Worm (Caenorhabditis elegans) whole organism, L2 larva: ENCODE data around the gene Y42H9AR.1.

Experiments used
- ama-1 ChIP-seq: fragments of 150-350 bp; optimal IDR thresholded peaks from 2 replicates; lab custom pipeline; 2018; ENCODE audit warnings: inconsistent platforms
- lin-39 ChIP-seq: fragments of 150-350 bp; optimal IDR thresholded peaks from 2 replicates; lab custom pipeline; 2014; ENCODE audit warnings: missing biosample characterization, missing genetic modification reagents, missing genetic modification characterization
- nhr-25 ChIP-seq: fragments of 150-350 bp; sonication (generic microtip); optimal IDR thresholded peaks from 3 replicates; lab custom pipeline; 2014; ENCODE audit warnings: missing biosample characterization, missing genetic modification characterization

- no peak for TF ChIP-seq nhr-25 (tag; lab: Kevin White, UChicago)
- no peak for TF ChIP-seq lin-39 (tag; lab: Kevin White, UChicago)
- TF ChIP-seq ama-1 (lab: Kevin White, UChicago) = no peak
Observed at ce11 chrIV:8080782-8081181, 32.4 kb upstream of the Y42H9AR.1 start.
